Worm (Caenorhabditis elegans): ENCODE measurements around the gene ZK863.1.

The ZK863.1 gene

DNA sequence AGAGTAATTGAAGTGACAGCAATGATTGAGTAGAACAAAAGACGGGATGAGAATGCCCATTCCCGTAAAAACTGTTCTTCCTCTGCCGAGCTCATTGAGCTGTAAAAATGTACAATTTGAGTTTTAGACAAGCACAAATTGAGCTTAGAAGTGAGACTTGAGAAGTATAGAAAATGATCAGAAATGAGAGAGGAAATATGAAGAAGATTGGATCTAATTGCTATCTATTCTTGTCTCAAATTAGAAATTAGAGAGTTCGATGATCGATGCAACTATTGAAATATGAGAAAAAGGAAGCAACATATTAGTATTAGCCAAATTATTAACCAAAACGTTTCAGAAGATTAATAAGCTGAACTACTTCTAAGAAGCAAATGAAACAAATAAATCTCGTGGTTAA, at the start of gene ZK863.1:
ZK863.1 (minus strand) TSS at position 101 of the 400 bp plus-strand sequence.
- TF ChIP-seq blmp-1 (tag; optimal IDR thresholded peaks at IDR 0.05) (no peak), elt-1 (tag; optimal IDR thresholded peaks at IDR 0.05; ENCODE audit: borderline replicate concordance, insufficient read depth) (no peak), mab-5 (tag; optimal IDR thresholded peaks at IDR 0.05) (no peak), mep-1 (tag; optimal IDR thresholded peaks at IDR 0.05) (no peak), lsy-2 (tag; optimal IDR thresholded peaks at IDR 0.05) (no peak), hlh-1 (tag; optimal IDR thresholded peaks at IDR 0.05) (no peak), ceh-39 (tag; optimal IDR thresholded peaks at IDR 0.05) (no peak)

DNA sequence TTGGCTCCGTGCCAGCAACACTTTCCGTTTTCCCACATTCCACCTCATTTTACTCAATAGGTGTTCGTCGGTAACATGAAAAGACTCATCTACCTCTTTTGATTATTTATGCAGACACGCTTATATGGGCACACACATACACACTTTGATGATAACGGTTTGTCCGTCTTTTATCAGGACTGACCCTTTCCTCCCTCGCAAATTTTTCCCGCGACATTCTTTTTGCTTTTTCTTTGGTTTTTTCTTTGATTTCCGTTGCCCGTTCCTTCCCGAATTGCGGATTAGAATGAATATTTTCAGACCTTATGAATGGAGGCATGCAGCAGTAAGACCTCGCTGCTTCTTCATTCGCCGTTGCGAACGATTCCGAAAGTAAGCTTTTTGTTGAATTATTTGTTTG, 43.0 kb upstream of the ZK863.1 start, which contains the start of gene vab-8:
vab-8 (plus strand) TSS at position 301 of the 400 bp plus-strand sequence.
- TF ChIP-seq unc-62 (GFP tag; optimal IDR thresholded peaks at IDR 0.05): no peak
- no peak for TF ChIP-seq nhr-2 (tag; optimal IDR thresholded peaks at IDR 0.05)
- no peak for TF ChIP-seq ceh-43 (GFP tag; optimal IDR thresholded peaks at IDR 0.05)
- TF ChIP-seq nhr-76 (tag; optimal IDR thresholded peaks at IDR 0.05): no peak
- no peak for TF ChIP-seq tbx-8 (GFP tag; optimal IDR thresholded peaks at IDR 0.05)
- TF ChIP-seq mab-5 (tag; optimal IDR thresholded peaks at IDR 0.05): no peak
- TF ChIP-seq nhr-12 (tag; optimal IDR thresholded peaks at IDR 0.05): no peak
- no peak for TF ChIP-seq lin-32 (GFP tag; optimal IDR thresholded peaks at IDR 0.05)
- no peak for TF ChIP-seq unc-39 (tag; optimal IDR thresholded peaks at IDR 0.05)
- no peak for TF ChIP-seq lin-13 (tag; optimal IDR thresholded peaks at IDR 0.05)
- TF ChIP-seq ces-1 (GFP tag; optimal IDR thresholded peaks at IDR 0.05): no peak
- no peak for TF ChIP-seq sptf-1 (tag; optimal IDR thresholded peaks at IDR 0.05)
- TF ChIP-seq flh-1 (GFP tag; optimal IDR thresholded peaks at IDR 0.05): no peak
- TF ChIP-seq cnd-1 (tag; optimal IDR thresholded peaks at IDR 0.05): no peak
- TF ChIP-seq ceh-83 (GFP tag; optimal IDR thresholded peaks at IDR 0.05): no peak
- no peak for TF ChIP-seq hlh-1 (tag; optimal IDR thresholded peaks at IDR 0.05)
- TF ChIP-seq blmp-1 (tag; optimal IDR thresholded peaks at IDR 0.05): no peak

DNA sequence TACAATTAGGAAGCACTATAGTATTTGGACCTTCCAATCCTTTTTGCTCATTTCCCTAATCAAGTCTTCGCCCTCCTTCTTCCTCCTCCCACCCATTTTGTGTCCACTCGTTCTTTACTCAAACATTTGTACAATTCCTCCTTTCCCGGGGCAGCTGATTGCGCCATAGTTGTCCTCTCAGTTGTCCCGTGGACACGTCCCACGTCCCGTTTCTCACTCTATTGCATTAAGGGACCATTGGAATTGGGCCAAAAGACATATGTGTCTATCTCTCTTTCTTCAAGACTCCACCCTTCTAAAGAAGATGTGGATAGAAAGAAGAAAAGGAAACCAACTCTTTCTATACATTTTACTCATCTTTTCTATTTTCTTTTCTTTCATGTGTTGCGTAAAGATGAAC, 41.1 kb upstream of the ZK863.1 start:
- no peak for TF ChIP-seq elt-3 (tag; optimal IDR thresholded peaks at IDR 0.05)
- TF ChIP-seq ces-1 (GFP tag; optimal IDR thresholded peaks at IDR 0.05): peak; percentile 97
- no peak for TF ChIP-seq pha-4 (tag; optimal IDR thresholded peaks at IDR 0.05)
- no peak for TF ChIP-seq unc-39 (tag; optimal IDR thresholded peaks at IDR 0.05)
- no peak for TF ChIP-seq snpc-4 (tag; optimal IDR thresholded peaks at IDR 0.05)
- no peak for TF ChIP-seq hlh-1 (tag; optimal IDR thresholded peaks at IDR 0.05)

DNA sequence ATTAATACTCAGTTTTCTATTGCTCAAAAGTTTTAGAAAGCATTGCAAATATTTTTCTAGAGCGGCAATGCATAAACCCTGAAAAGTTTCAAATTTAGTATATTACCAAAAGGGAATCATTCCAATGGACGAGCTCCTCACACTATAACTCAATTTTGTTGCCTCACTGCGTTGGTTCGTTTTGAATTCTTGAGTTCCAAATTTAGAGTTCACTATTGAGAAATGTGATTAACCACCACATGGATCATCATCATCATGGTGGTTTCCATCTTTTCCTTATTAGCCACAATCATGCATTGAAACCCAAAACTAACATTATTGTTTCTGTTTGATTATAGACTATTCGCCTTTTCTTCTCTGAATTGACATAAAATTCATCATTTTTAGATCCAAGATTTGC, 39.9 kb upstream of the ZK863.1 start:
- TF ChIP-seq lin-32 (GFP tag; optimal IDR thresholded peaks at IDR 0.05): no peak
- peak; percentile 89 for TF ChIP-seq ces-1 (GFP tag; optimal IDR thresholded peaks at IDR 0.05)
- no peak for TF ChIP-seq lin-13 (tag; optimal IDR thresholded peaks at IDR 0.05)

DNA sequence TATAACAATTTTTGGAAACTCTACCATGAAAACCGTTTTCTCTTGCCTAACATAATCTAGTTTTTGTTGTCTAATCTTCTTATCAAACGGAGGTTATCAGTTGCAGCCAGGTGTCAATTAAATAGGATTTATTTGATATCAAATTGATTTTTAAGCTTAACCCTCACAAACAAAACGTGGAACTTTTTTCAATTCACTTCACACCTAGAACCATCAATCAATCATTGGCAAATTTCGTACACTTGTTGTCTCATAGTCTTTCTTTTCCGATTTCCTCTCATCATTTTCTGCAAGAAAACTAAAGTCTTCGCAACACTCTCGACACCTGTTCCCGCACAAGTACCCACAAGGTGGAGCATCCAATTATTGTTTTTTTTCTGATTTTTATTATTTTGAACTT, 38.7 kb upstream of the ZK863.1 start:
- TF ChIP-seq hlh-1 (tag; optimal IDR thresholded peaks at IDR 0.05) (peak; percentile 42), mab-5 (tag; optimal IDR thresholded peaks at IDR 0.05) (no peak), unc-62 (GFP tag; optimal IDR thresholded peaks at IDR 0.05) (peak; percentile 41), cnd-1 (tag; optimal IDR thresholded peaks at IDR 0.05) (no peak), M03D4.4 (tag; optimal IDR thresholded peaks at IDR 0.05) (no peak), nhr-12 (tag; optimal IDR thresholded peaks at IDR 0.05) (no peak), ceh-39 (tag; optimal IDR thresholded peaks at IDR 0.05) (no peak), sem-2 (GFP tag; optimal IDR thresholded peaks at IDR 0.05) (no peak), blmp-1 (tag; optimal IDR thresholded peaks at IDR 0.05) (no peak), ztf-11 (tag; optimal IDR thresholded peaks at IDR 0.05) (no peak), lsy-2 (tag; optimal IDR thresholded peaks at IDR 0.05) (no peak), mls-2 (tag; optimal IDR thresholded peaks at IDR 0.05) (no peak), elt-3 (tag; optimal IDR thresholded peaks at IDR 0.05) (no peak), ces-1 (GFP tag; optimal IDR thresholded peaks at IDR 0.05) (no peak), bed-3 (GFP tag; optimal IDR thresholded peaks at IDR 0.05) (no peak), ceh-83 (GFP tag; optimal IDR thresholded peaks at IDR 0.05) (no peak)

DNA sequence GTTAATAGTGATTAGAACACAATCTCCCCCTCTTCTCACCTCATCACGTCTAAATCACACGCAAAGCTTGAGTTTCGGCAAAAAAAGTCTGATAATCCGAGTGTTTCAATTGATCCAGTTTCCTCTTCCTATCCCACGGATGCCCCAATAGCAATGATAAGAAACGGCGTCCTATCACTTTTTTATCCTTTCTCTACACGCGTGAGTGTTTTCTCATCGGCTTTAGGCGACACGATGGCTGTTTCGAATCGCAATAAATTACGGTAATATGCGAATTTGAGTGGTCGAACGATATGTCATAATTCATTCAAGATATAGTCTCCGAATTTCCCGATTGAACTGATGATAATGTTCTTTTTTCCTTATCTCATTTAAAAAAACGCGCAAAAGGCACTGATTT, 29.5 kb upstream of the ZK863.1 start:
- TF ChIP-seq nhr-2 (tag; optimal IDR thresholded peaks at IDR 0.05) (no peak), hlh-1 (tag; optimal IDR thresholded peaks at IDR 0.05) (no peak), elt-1 (tag; optimal IDR thresholded peaks at IDR 0.05; ENCODE audit: borderline replicate concordance, insufficient read depth) (peak; percentile 0), cnd-1 (tag; optimal IDR thresholded peaks at IDR 0.05) (no peak), ham-2 (GFP tag; optimal IDR thresholded peaks at IDR 0.05) (peak; percentile 17), lsy-2 (tag; optimal IDR thresholded peaks at IDR 0.05) (no peak)
